Worm (Caenorhabditis elegans): ENCODE measurements around the gene T22D1.3.

DNA sequence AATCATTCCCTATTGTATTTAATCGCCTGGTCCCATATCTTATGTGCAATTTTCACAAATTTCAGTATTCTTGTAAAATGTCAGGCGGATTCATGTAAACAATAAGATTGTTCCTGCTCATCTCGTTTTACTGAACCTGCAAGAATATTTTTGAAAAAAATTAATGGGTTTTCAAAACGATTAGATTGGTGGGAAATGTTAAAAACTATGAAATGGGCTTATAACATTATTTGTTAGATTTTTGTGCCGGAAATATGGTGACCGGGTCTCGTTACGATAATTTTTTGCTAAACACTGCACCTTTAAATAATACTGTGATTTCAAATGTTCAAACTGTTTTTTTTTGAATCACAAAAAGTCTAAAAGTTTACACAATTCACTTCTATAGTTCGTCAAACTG is 7.9 kb upstream of the T22D1.3 start:
- no peak for TF ChIP-seq B0310.2 (tag; optimal IDR thresholded peaks at IDR 0.05)
- TF ChIP-seq ama-1 (optimal IDR thresholded peaks at IDR 0.05), result no peak
- no peak for TF ChIP-seq ceh-36 (tag; optimal IDR thresholded peaks at IDR 0.05)
- TF ChIP-seq hmbx-1 (tag; optimal IDR thresholded peaks at IDR 0.05), result no peak
- no peak for TF ChIP-seq pes-1 (GFP tag; IDR thresholded peaks at IDR 0.05)
- no peak for TF ChIP-seq F13C5.2 (tag; optimal IDR thresholded peaks at IDR 0.05)
- no peak for TF ChIP-seq tbx-37 (GFP tag; conservative IDR thresholded peaks at IDR 0.05)
- no peak for TF ChIP-seq tra-4 (tag; optimal IDR thresholded peaks at IDR 0.05)
- TF ChIP-seq ceh-13 (GFP tag; optimal IDR thresholded peaks at IDR 0.05), result no peak

Measured in whole organism, early embryonic.